Worm (Caenorhabditis elegans) whole organism, mixed stage, embryonic: ENCODE data around the gene bgnt-1.5.

Source experiments
- bed-3 ChIP-seq: fragments of 200-800 bp; sonication (Bioruptor generic); optimal IDR thresholded peaks from 3 replicates; lab custom pipeline; 2018; ENCODE audit warnings: mild to moderate bottlenecking, missing genetic modification characterization, moderate library complexity, missing compliant biosample characterization
- elt-1 ChIP-seq: sonication (generic microtip); optimal IDR thresholded peaks from 2 replicates; lab custom pipeline; 2017; ENCODE audit warnings: missing genetic modification characterization, mild to moderate bottlenecking, missing compliant biosample characterization, antibody characterized with exemption, moderate library complexity, borderline replicate concordance; ENCODE audit not compliant: insufficient read depth
- mab-5 ChIP-seq: fragments of 150-350 bp; optimal IDR thresholded peaks from 2 replicates; lab custom pipeline; 2014; ENCODE audit warnings: missing biosample characterization, missing genetic modification characterization
- nhr-237 ChIP-seq: fragments of 150-350 bp; optimal IDR thresholded peaks from 2 replicates; lab custom pipeline; 2014; ENCODE audit warnings: missing biosample characterization, missing genetic modification characterization
- unc-120 ChIP-seq: sonication (generic microtip); optimal IDR thresholded peaks from 2 replicates; lab custom pipeline; 2017; ENCODE audit warnings: missing genetic modification characterization, missing compliant biosample characterization; ENCODE audit not compliant: poor library complexity, severe bottlenecking
- unc-62 ChIP-seq: fragments of 150-350 bp; optimal IDR thresholded peaks from 2 replicates; lab custom pipeline; 2014; ENCODE audit warnings: missing biosample characterization, missing genetic modification reagents, missing genetic modification characterization
- ztf-11 ChIP-seq: fragments of 150-350 bp; optimal IDR thresholded peaks from 2 replicates; lab custom pipeline; 2014; ENCODE audit warnings: missing biosample characterization, missing genetic modification characterization

DNA sequence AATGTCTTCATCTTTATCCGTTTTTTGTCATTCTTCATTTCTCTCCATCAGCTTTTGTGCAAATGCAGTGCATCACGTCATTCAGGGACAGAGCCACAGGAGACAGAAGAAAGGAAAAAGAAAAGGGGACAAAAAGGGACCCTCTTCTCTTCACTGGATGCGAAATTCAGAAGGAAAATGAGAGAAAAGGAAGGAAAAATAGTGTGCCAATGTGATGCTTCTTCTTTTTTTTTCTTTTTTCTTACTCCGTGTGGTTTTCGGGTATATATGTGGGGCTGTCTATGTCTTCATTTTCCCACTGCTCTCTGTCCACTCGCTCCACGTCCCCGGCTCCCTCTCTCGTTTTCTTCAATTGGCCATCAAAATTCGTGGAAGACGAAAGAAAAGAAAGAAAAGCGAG, 21.7 kb downstream of the bgnt-1.5 start:
- no peak for TF ChIP-seq unc-62 (GFP tag; lab: Kevin White, UChicago)
- TF ChIP-seq ztf-11 (tag; lab: Kevin White, UChicago) = no peak
- TF ChIP-seq nhr-237 (tag; lab: Kevin White, UChicago) = no peak
- peak; percentile 16 for TF ChIP-seq unc-120
- TF ChIP-seq bed-3 (GFP tag; lab: Kevin White, UChicago) = no peak
- TF ChIP-seq mab-5 (tag; lab: Kevin White, UChicago) = no peak
- TF ChIP-seq elt-1 = no peak
